Worm (Caenorhabditis elegans): ENCODE measurements around the gene Y43F8B.20.

The Y43F8B.20 gene

DNA sequence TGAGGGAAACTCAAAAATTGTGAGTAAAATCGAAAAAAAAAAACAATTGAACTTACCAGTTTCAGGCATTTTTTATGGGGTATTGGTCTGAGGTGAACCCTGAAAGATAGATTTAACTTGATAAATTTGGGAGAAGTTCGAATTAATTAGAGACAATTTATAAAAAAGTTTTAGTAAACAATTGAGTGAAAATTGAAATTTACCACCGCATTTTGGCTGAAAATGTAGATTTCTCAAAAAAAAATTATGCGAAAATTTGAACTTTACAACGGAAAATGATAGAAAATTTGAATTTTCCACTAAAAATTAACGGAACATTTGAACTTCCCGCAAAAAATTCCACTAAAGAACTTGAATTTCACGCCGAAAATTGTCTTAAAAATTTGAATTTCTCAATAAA, 3.5 kb downstream of the Y43F8B.20 start, which contains the start of gene Y43F8B.1:
TSS of gene Y43F8B.1 (minus strand) at position 101 of the 400 bp plus-strand sequence.
- no peak for TF ChIP-seq nhr-237 (tag; optimal IDR thresholded peaks at IDR 0.05)
- no peak for TF ChIP-seq mep-1 (tag; optimal IDR thresholded peaks at IDR 0.05)
- no peak for TF ChIP-seq ces-1 (GFP tag; optimal IDR thresholded peaks at IDR 0.05)
- TF ChIP-seq ceh-43 (GFP tag; optimal IDR thresholded peaks at IDR 0.05), result no peak
- no peak for TF ChIP-seq nhr-12 (tag; optimal IDR thresholded peaks at IDR 0.05)
- TF ChIP-seq tbx-8 (GFP tag; optimal IDR thresholded peaks at IDR 0.05), result no peak
- TF ChIP-seq unc-39 (tag; optimal IDR thresholded peaks at IDR 0.05), result no peak
- no peak for TF ChIP-seq ham-2 (GFP tag; optimal IDR thresholded peaks at IDR 0.05)
- TF ChIP-seq elt-3 (tag; optimal IDR thresholded peaks at IDR 0.05), result no peak
- no peak for TF ChIP-seq mls-2 (tag; optimal IDR thresholded peaks at IDR 0.05)
- no peak for TF ChIP-seq elt-1 (tag; optimal IDR thresholded peaks at IDR 0.05; ENCODE audit: borderline replicate concordance, insufficient read depth)

DNA sequence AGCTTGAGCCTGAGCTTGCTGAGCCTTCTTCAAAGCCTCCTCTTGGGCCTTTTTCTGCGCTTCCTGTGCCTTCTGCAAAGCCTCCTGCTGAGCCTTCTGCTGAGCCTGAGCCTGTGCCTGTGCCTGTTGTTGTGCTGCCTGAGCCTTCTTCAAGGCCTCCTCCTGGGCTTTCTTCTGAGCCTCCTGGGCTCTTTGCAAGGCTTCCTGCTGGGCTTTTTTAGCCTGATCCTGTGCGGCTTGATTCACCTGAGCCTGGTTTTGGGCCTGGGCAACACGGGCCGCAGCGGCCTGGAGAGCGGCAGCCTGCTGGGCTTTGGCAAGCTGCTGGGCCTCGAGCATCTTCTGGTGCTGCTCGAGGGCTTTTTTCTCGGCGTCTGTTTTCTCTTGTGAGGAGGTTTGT, 4.6 kb downstream of the Y43F8B.20 start:
- TF ChIP-seq ceh-43 (GFP tag; optimal IDR thresholded peaks at IDR 0.05) (no peak), M03D4.4 (tag; optimal IDR thresholded peaks at IDR 0.05) (no peak), zip-8 (tag; optimal IDR thresholded peaks at IDR 0.05) (no peak), nhr-28 (tag; optimal IDR thresholded peaks at IDR 0.05) (no peak), pha-4 (tag; optimal IDR thresholded peaks at IDR 0.05) (no peak), nhr-12 (tag; optimal IDR thresholded peaks at IDR 0.05) (no peak), drap-1 (GFP tag; optimal IDR thresholded peaks at IDR 0.05) (no peak), nhr-76 (tag; optimal IDR thresholded peaks at IDR 0.05) (no peak), ceh-83 (GFP tag; optimal IDR thresholded peaks at IDR 0.05) (no peak), lin-32 (GFP tag; optimal IDR thresholded peaks at IDR 0.05) (no peak), cnd-1 (tag; optimal IDR thresholded peaks at IDR 0.05) (no peak)

DNA sequence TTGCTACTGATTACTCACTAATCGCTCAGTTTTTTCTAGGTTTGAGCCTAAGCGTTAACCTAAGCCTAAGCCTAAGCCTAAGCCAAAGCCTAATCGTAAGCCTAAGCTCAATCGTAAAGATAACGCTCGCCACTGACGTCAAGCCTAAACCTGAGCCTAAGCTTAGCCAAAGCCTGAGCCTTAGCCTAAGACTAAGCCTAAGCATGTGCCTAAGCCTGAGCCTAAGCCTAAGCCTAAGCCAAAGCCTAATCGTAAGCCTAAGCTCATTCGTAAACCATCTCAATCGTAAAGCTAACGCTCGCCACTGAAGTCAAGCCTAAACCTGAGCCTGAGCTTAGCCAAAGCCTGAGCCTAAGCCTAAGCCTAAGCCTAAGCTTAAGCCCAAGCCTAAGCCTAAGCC, 6.1 kb downstream of the Y43F8B.20 start:
- TF ChIP-seq unc-62 (GFP tag; optimal IDR thresholded peaks at IDR 0.05) (no peak), ham-2 (GFP tag; optimal IDR thresholded peaks at IDR 0.05) (peak; percentile 40)

ce11 chrV:19540916-19541315, 8.7 kb downstream of the Y43F8B.20 start:
- TF ChIP-seq drap-1 (GFP tag; optimal IDR thresholded peaks at IDR 0.05) (peak; percentile 0), ces-1 (GFP tag; optimal IDR thresholded peaks at IDR 0.05) (no peak), sptf-1 (tag; optimal IDR thresholded peaks at IDR 0.05) (peak; percentile 33), ceh-83 (GFP tag; optimal IDR thresholded peaks at IDR 0.05) (no peak), elt-3 (tag; optimal IDR thresholded peaks at IDR 0.05) (no peak), mls-2 (tag; optimal IDR thresholded peaks at IDR 0.05) (no peak), bed-3 (GFP tag; optimal IDR thresholded peaks at IDR 0.05) (no peak), nhr-76 (tag; optimal IDR thresholded peaks at IDR 0.05) (no peak), ceh-39 (tag; optimal IDR thresholded peaks at IDR 0.05) (no peak), snpc-4 (tag; optimal IDR thresholded peaks at IDR 0.05) (no peak), cnd-1 (tag; optimal IDR thresholded peaks at IDR 0.05) (no peak), blmp-1 (tag; optimal IDR thresholded peaks at IDR 0.05) (no peak)

- TF ChIP-seq elt-3 (tag; optimal IDR thresholded peaks at IDR 0.05), result no peak
- TF ChIP-seq zip-8 (tag; optimal IDR thresholded peaks at IDR 0.05), result peak; percentile 31
- TF ChIP-seq nhr-12 (tag; optimal IDR thresholded peaks at IDR 0.05), result no peak
Observed at ce11 chrV:19533480-19533879, 16.1 kb downstream of the Y43F8B.20 start.

- TF ChIP-seq unc-39 (tag; optimal IDR thresholded peaks at IDR 0.05), result no peak
- no peak for TF ChIP-seq lin-32 (GFP tag; optimal IDR thresholded peaks at IDR 0.05)
- TF ChIP-seq tbx-8 (GFP tag; optimal IDR thresholded peaks at IDR 0.05), result no peak
- TF ChIP-seq blmp-1 (tag; optimal IDR thresholded peaks at IDR 0.05), result no peak
- TF ChIP-seq pha-4 (tag; optimal IDR thresholded peaks at IDR 0.05), result no peak
- no peak for TF ChIP-seq ztf-11 (tag; optimal IDR thresholded peaks at IDR 0.05)
- TF ChIP-seq nhr-2 (tag; optimal IDR thresholded peaks at IDR 0.05), result no peak
- no peak for TF ChIP-seq bed-3 (GFP tag; optimal IDR thresholded peaks at IDR 0.05)
- no peak for TF ChIP-seq ces-1 (GFP tag; optimal IDR thresholded peaks at IDR 0.05)
- no peak for TF ChIP-seq drap-1 (GFP tag; optimal IDR thresholded peaks at IDR 0.05)
- no peak for TF ChIP-seq nhr-28 (tag; optimal IDR thresholded peaks at IDR 0.05)
- no peak for TF ChIP-seq mls-2 (tag; optimal IDR thresholded peaks at IDR 0.05)
- TF ChIP-seq mab-5 (tag; optimal IDR thresholded peaks at IDR 0.05), result no peak
- TF ChIP-seq lsy-2 (tag; optimal IDR thresholded peaks at IDR 0.05), result no peak
- no peak for TF ChIP-seq M03D4.4 (tag; optimal IDR thresholded peaks at IDR 0.05)
- TF ChIP-seq ham-2 (GFP tag; optimal IDR thresholded peaks at IDR 0.05), result no peak
- no peak for TF ChIP-seq ceh-39 (tag; optimal IDR thresholded peaks at IDR 0.05)
Observed at ce11 chrV:19533010-19533409, 16.6 kb downstream of the Y43F8B.20 start, which contains the start of gene Y43F8B.2. Y43F8B.2 (minus strand) TSS chrV:19533110.
